Worm (Caenorhabditis elegans): ENCODE results near the gene C01G6.3.

DNA sequence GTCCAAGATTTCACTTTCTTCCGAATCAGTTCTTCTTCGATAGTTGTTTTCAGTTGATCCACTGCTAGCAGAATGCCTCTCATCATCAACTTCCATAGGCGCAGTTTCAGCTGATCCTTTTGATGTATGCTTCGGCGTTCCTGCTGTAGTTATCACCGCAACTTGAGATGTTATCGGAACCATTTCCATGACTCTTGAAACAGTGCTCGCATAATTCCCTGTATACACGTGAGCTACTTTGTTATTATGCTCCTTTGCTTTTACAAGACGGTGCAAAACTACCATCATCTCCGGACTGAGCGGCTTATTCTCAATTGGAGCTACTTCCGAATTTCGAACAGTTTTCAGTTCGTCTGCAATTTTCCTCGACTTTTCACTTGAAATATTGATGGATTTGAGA is 7.5 kb downstream of the C01G6.3 start:
- TF ChIP-seq mep-1 (tag; optimal IDR thresholded peaks at IDR 0.05) (no peak), ceh-82 (tag; optimal IDR thresholded peaks at IDR 0.05) (no peak), egl-27 (tag; optimal IDR thresholded peaks at IDR 0.05) (no peak), F49E8.2 (tag; optimal IDR thresholded peaks at IDR 0.05; ENCODE audit: borderline replicate concordance) (no peak), nhr-10 (tag; optimal IDR thresholded peaks at IDR 0.05) (no peak), madf-5 (GFP tag; IDR thresholded peaks at IDR 0.05) (no peak), nhr-77 (tag; optimal IDR thresholded peaks at IDR 0.05) (no peak), mdt-29 (GFP tag; IDR thresholded peaks at IDR 0.05) (no peak), nhr-76 (tag; optimal IDR thresholded peaks at IDR 0.05) (no peak), mxl-2 (GFP tag; conservative IDR thresholded peaks at IDR 0.05) (no peak), jun-1 (tag; optimal IDR thresholded peaks at IDR 0.05) (no peak), snpc-4 (tag; optimal IDR thresholded peaks at IDR 0.05) (no peak), skn-1 (tag; optimal IDR thresholded peaks at IDR 0.05) (no peak), hif-1 (tag; optimal IDR thresholded peaks at IDR 0.05) (no peak)
